Fruit fly (Drosophila melanogaster) whole organism, wandering third instar larva: ENCODE measurements around the gene CG8173.

Experiments
- OdsH ChIP-seq: fragments of 200-800 bp; sonication (Bioruptor generic); optimal IDR thresholded peaks from 2 replicates; lab custom pipeline; 2016; ENCODE audit warnings: missing biosample characterization, mild to moderate bottlenecking, missing genetic modification characterization
- foxo ChIP-seq, 2 experiments: fragments of 200-800 bp; sonication (Bioruptor generic); optimal IDR thresholded peaks; 2 replicates in 1 of 2; 3 replicates in 1 of 2; lab custom pipeline; 2016 to 2017; ENCODE audit warnings: missing biosample characterization in 2 of 2, missing genetic modification characterization in 2 of 2
- h ChIP-seq: fragments of 200-800 bp; sonication (Bioruptor generic); optimal IDR thresholded peaks from 3 replicates; lab custom pipeline; 2016; ENCODE audit warnings: missing biosample characterization, mild to moderate bottlenecking, missing genetic modification characterization
- pan ChIP-seq: fragments of >200 bp; optimal IDR thresholded peaks from 2 replicates; lab custom pipeline; 2017
- woc ChIP-seq: sonication (Bioruptor generic); optimal IDR thresholded peaks from 2 replicates; lab custom pipeline; 2016; ENCODE audit warnings: missing biosample characterization, mild to moderate bottlenecking, missing genetic modification characterization

DNA sequence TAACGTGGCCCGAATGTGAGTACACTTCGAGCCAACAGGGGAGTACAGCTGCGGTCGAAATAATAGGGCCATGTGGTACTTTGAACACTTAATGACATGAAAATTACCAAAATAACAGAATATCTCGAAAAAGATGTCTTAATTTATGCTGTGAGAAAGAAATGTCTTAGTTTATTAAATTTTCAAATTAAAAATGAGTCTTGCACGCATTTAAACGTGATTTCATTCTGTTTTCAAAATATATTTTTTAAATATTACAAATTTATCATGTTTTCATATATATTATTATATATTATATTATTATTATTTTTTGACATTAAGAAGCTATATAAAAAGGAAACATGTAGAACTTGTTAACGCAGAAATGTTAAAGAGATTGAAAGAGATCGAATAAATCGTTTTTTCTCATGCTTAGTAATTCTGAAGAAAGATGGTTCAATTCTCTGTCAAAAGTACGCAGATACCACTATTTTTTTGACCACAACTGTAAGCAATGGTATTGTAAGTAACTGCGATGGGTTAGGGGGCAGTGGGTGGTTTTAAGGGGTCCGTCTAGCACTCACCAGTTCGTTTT is 14.5 kb downstream of the CG8173 start:
- no peak for TF ChIP-seq pan (lab: Kevin White, UChicago)
- TF ChIP-seq h (GFP tag; lab: Kevin White, UChicago): no peak
- TF ChIP-seq OdsH (GFP tag; lab: Kevin White, UChicago): no peak
- TF ChIP-seq foxo (GFP tag; optimal IDR thresholded peaks at IDR 0.05; lab: Kevin White, UChicago): no peak
- TF ChIP-seq woc (GFP tag; lab: Kevin White, UChicago): no peak
